Worm (Caenorhabditis elegans) whole organism, young adult: Measurements from ENCODE around the gene magu-1.

Experiments
- B0336.3 ChIP-seq: fragments of 200-800 bp; sonication (Bioruptor generic); IDR thresholded peaks from 2 replicates; pipeline ENCODE4 v1.3.6; 2022; ENCODE audit warnings: missing genetic modification characterization, missing compliant biosample characterization
- F39B2.1 ChIP-seq: fragments of 200-800 bp; sonication (Bioruptor generic); IDR thresholded peaks from 2 replicates; pipeline ENCODE4 v1.3.6; 2022; ENCODE audit warnings: missing genetic modification reagents, missing genetic modification characterization, missing compliant biosample characterization
- F57A8.1 ChIP-seq: fragments of 200-800 bp; sonication (Bioruptor generic); optimal IDR thresholded peaks from 2 replicates; lab custom pipeline; 2018; ENCODE audit warnings: mild to moderate bottlenecking, missing genetic modification characterization, moderate library complexity, missing compliant biosample characterization
- K12H6.12 ChIP-seq: fragments of 200-800 bp; sonication (Bioruptor generic); optimal IDR thresholded peaks from 2 replicates; lab custom pipeline; 2018; ENCODE audit warnings: mild to moderate bottlenecking, missing genetic modification characterization, missing compliant biosample characterization
- ama-1 ChIP-seq, 3 experiments: fragments of 150-350 bp in 1 of 3; sonication (generic microtip) in 2 of 3; optimal IDR thresholded peaks; 2 replicates each; lab custom pipeline; 2014 to 2018; ENCODE audit warnings: missing biosample characterization in 2 of 3, missing genetic modification characterization in 2 of 3, missing genetic modification reagents in 2 of 3
- aptf-3 ChIP-seq: fragments of 200-800 bp; sonication (Bioruptor generic); IDR thresholded peaks from 2 replicates; pipeline ENCODE4 v1.3.6; 2022; ENCODE audit warnings: missing genetic modification characterization, missing compliant biosample characterization
- atf-7 ChIP-seq: sonication (generic microtip); optimal IDR thresholded peaks from 2 replicates; lab custom pipeline; 2017; ENCODE audit warnings: mild to moderate bottlenecking, missing genetic modification characterization, missing compliant biosample characterization
- athp-1 ChIP-seq: sonication (generic microtip); optimal IDR thresholded peaks from 2 replicates; lab custom pipeline; 2017; ENCODE audit warnings: mild to moderate bottlenecking, missing genetic modification characterization, missing compliant biosample characterization
- bed-1 ChIP-seq: fragments of 200-800 bp; sonication (Bioruptor generic); IDR thresholded peaks from 2 replicates; pipeline ENCODE4 v1.3.6; 2022; ENCODE audit warnings: missing genetic modification reagents, missing genetic modification characterization, missing compliant biosample characterization
- bed-2 ChIP-seq: fragments of 200-800 bp; sonication (Bioruptor generic); IDR thresholded peaks from 2 replicates; pipeline ENCODE4 v1.3.6; 2022; ENCODE audit warnings: missing genetic modification reagents, missing genetic modification characterization, missing compliant biosample characterization
- ceh-27 ChIP-seq: fragments of 200-800 bp; sonication (Bioruptor generic); optimal IDR thresholded peaks from 2 replicates; lab custom pipeline; 2018; ENCODE audit warnings: mild to moderate bottlenecking, missing genetic modification characterization, moderate library complexity, missing compliant biosample characterization
- ceh-58 ChIP-seq: fragments of 200-800 bp; sonication (Bioruptor generic); IDR thresholded peaks from 2 replicates; pipeline ENCODE4 v1.3.6; 2022; ENCODE audit warnings: missing genetic modification characterization, missing compliant biosample characterization
- dox-1 ChIP-seq: fragments of 200-800 bp; sonication (Bioruptor generic); IDR thresholded peaks from 2 replicates; pipeline ENCODE4 v1.3.6; 2022; ENCODE audit warnings: missing genetic modification reagents, missing genetic modification characterization, missing compliant biosample characterization
- dpff-1 ChIP-seq: sonication (generic microtip); optimal IDR thresholded peaks from 2 replicates; lab custom pipeline; 2017; ENCODE audit warnings: mild to moderate bottlenecking, missing genetic modification characterization, missing compliant biosample characterization
- egrh-3 ChIP-seq: fragments of 200-800 bp; sonication (Bioruptor generic); IDR thresholded peaks from 2 replicates; pipeline ENCODE4 v1.3.6; 2022; ENCODE audit warnings: missing genetic modification reagents, missing genetic modification characterization, missing compliant biosample characterization
- him-1 ChIP-seq: sonication (generic microtip); optimal IDR thresholded peaks from 2 replicates; lab custom pipeline; 2016; ENCODE audit warnings: missing genotype, missing genetic modification reagents, missing genetic modification characterization, missing compliant biosample characterization
- hlh-12 ChIP-seq: sonication (generic microtip); optimal IDR thresholded peaks from 2 replicates; lab custom pipeline; 2016; ENCODE audit warnings: missing genetic modification characterization, missing compliant biosample characterization
- hmg-1.2 ChIP-seq: fragments of 200-800 bp; sonication (Bioruptor generic); IDR thresholded peaks from 2 replicates; pipeline ENCODE4 v1.3.6; 2022; ENCODE audit warnings: missing genetic modification reagents, missing genetic modification characterization, missing compliant biosample characterization
- hmg-20 ChIP-seq: fragments of 200-800 bp; sonication (Bioruptor generic); IDR thresholded peaks from 2 replicates; pipeline ENCODE4 v1.3.6; 2022; ENCODE audit warnings: missing genetic modification reagents, missing genetic modification characterization, missing compliant biosample characterization
- lag-1 ChIP-seq: fragments of 200-800 bp; sonication (Bioruptor generic); IDR thresholded peaks from 2 replicates; pipeline ENCODE4 v1.3.6; 2022; ENCODE audit warnings: missing genetic modification reagents, missing genetic modification characterization, missing compliant biosample characterization
- let-526 ChIP-seq: fragments of 200-800 bp; sonication (Bioruptor generic); IDR thresholded peaks from 2 replicates; pipeline ENCODE4 v1.3.6; 2022; ENCODE audit warnings: missing genetic modification reagents, missing genetic modification characterization, missing compliant biosample characterization
- lin-54 ChIP-seq: fragments of 200-800 bp; sonication (Bioruptor generic); optimal IDR thresholded peaks from 2 replicates; lab custom pipeline; 2018; ENCODE audit warnings: mild to moderate bottlenecking, missing genetic modification characterization, missing compliant biosample characterization
- madf-8 ChIP-seq: fragments of 200-800 bp; sonication (Bioruptor generic); conservative IDR thresholded peaks from 2 replicates; pipeline ENCODE4 v1.3.6; 2022; ENCODE audit warnings: missing genetic modification reagents, missing genetic modification characterization, missing compliant biosample characterization
- nfya-1 ChIP-seq: sonication (generic microtip); optimal IDR thresholded peaks from 2 replicates; lab custom pipeline; 2017; ENCODE audit warnings: antibody characterized with exemption, missing compliant biosample characterization, missing genetic modification characterization, borderline replicate concordance; ENCODE audit not compliant: insufficient read depth
- nfya-2 ChIP-seq: fragments of 200-800 bp; sonication (Bioruptor generic); IDR thresholded peaks from 2 replicates; pipeline ENCODE4 v1.3.6; 2022; ENCODE audit warnings: missing genetic modification reagents, missing genetic modification characterization, missing compliant biosample characterization
- nfyb-1 ChIP-seq: fragments of 200-800 bp; sonication (Bioruptor generic); IDR thresholded peaks from 2 replicates; pipeline ENCODE4 v1.3.6; 2022; ENCODE audit warnings: missing genetic modification reagents, missing genetic modification characterization, missing compliant biosample characterization
- nhr-120 ChIP-seq: fragments of 200-800 bp; sonication (Bioruptor generic); IDR thresholded peaks from 2 replicates; pipeline ENCODE4 v1.3.6; 2022; ENCODE audit warnings: missing genetic modification characterization, missing compliant biosample characterization
- rec-8 ChIP-seq, 2 experiments: sonication (generic microtip); optimal IDR thresholded peaks; 2 replicates each; lab custom pipeline; 2016; ENCODE audit warnings: mild to moderate bottlenecking in 2 of 2, missing genetic modification characterization in 2 of 2, missing genetic modification reagents in 2 of 2, missing genotype in 2 of 2, missing biosample characterization in 1 of 2, missing compliant biosample characterization in 1 of 2, moderate library complexity in 1 of 2
- sea-2 ChIP-seq: fragments of 200-800 bp; sonication (Bioruptor generic); IDR thresholded peaks from 2 replicates; pipeline ENCODE4 v1.3.6; 2022; ENCODE audit warnings: missing genetic modification characterization, missing compliant biosample characterization
- snpc-1.3 ChIP-seq: sonication (generic microtip); optimal IDR thresholded peaks from 2 replicates; lab custom pipeline; 2017; ENCODE audit warnings: missing genetic modification characterization, mild to moderate bottlenecking, missing compliant biosample characterization, antibody characterized with exemption, moderate library complexity, missing genotype, missing genetic modification reagents; ENCODE audit not compliant: insufficient read depth
- snpc-4 ChIP-seq, 5 experiments: fragments of 150-350 bp in 1 of 5; sonication (generic microtip) in 4 of 5; optimal IDR thresholded peaks; 2 replicates each; lab custom pipeline; 2014 to 2018; ENCODE audit warnings: missing genetic modification characterization in 5 of 5, missing biosample characterization in 3 of 5, antibody characterized with exemption in 2 of 5, mild to moderate bottlenecking in 2 of 5, missing compliant biosample characterization in 2 of 5, missing genotype in 2 of 5, moderate library complexity in 2 of 5, missing genetic modification reagents in 1 of 5
- tlf-1 ChIP-seq: fragments of 200-800 bp; sonication (Bioruptor generic); optimal IDR thresholded peaks from 2 replicates; lab custom pipeline; 2018; ENCODE audit warnings: mild to moderate bottlenecking, missing genetic modification characterization, missing compliant biosample characterization
- zfh-2 ChIP-seq: fragments of 200-800 bp; sonication (Bioruptor generic); conservative IDR thresholded peaks from 2 replicates; pipeline ENCODE4 v1.3.6; 2022; ENCODE audit warnings: missing genetic modification reagents, missing genetic modification characterization, missing compliant biosample characterization
- ztf-28 ChIP-seq: fragments of 200-800 bp; sonication (Bioruptor generic); IDR thresholded peaks from 2 replicates; pipeline ENCODE4 v1.3.6; 2022; ENCODE audit warnings: missing genetic modification reagents, missing genetic modification characterization, missing compliant biosample characterization

The magu-1 gene

DNA sequence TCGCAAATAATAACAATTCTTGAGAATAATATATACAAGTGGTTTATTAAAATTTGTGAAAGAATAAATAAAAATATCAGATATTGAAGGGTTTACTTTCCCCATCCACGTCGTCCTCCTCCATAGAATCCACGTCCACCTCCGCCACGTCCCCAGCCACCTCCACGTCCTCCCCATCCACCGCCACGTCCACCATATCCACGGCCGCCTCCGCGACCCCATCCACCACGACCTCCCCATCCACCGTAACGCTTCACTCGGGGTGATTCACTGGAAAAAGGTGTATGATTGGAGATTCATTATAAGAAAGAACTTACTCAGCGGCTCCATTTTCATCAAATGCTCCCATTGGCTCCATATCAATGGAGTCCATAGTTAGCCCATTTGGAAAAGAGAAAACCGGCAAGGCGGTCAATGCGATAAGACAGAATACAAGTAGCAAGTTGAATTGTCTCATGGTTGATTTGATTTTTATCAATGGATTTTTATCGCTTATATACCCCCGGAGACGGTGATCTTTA is 14.6 kb upstream of the magu-1 start, which contains the start of gene nlp-32:
nlp-32 (minus strand) TSS at position 471 of the 521 bp plus-strand sequence.
- TF ChIP-seq lag-1 (GFP tag; lab: Robert Waterston, UW) (no peak), egrh-3 (GFP tag; lab: Robert Waterston, UW) (peak; percentile 48; the same call in 1 of the 2 replicates), ceh-27 (no peak), zfh-2 (GFP tag; lab: Robert Waterston, UW) (peak; percentile 74), hlh-12 (tag; lab: Kevin White, UChicago) (no peak)
- TF ChIP-seq, all 124 proteins: peak for 2

DNA sequence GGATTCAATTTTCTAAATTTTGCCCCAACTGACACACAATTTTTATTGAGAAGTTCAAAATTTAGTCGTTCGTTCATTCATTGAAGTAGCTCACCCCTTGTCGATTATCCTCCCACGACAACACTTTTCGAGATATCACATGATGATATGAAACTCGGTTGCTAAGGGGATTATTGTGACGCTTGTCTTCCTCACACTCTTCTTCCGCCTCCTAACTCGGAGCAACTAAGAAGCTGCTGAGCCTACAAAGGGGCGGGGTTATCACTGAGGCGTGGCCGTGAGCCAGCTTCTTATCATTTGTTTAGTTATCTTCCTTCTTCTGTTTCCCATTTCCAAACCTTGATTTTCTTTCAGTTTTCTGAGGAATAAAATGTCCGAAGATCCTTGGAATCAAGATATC is 12.1 kb upstream of the magu-1 start, which contains the start of gene F10C5.3:
F10C5.3 (plus strand) TSS at position 313 of the 400 bp plus-strand sequence.
- TF ChIP-seq nfya-1 (no peak), dpff-1 (tag; lab: Kevin White, UChicago) (no peak), K12H6.12 (no peak), lag-1 (GFP tag; lab: Robert Waterston, UW) (no peak), him-1 (no peak), ceh-58 (GFP tag; lab: Robert Waterston, UW) (no peak), rec-8 (tag; optimal IDR thresholded peaks at IDR 0.05; lab: Kevin White, UChicago) (no peak), madf-8 (GFP tag; lab: Robert Waterston, UW) (no peak), B0336.3 (GFP tag; lab: Robert Waterston, UW) (no peak)

DNA sequence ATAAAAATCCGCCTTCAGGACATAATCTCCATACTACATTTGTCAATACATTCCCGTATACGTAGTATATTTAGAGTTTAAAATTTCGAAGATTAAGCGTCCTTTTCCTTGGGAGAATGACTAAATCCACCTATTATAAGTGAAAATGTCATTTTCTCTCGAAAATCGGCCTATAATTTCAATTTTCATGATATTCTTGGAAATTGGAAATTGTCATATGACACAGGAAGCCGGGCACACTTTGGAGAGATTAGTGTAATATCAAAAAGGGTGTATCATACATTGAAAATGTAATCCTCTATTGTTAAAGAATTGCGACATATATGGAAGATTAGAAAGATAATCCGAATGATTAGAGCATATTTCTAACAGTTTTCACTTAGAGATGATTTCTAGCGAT is 11.2 kb upstream of the magu-1 start:
- TF ChIP-seq bed-2 (GFP tag; lab: Robert Waterston, UW) (no peak), ztf-28 (no peak), atf-7 (no peak), let-526 (GFP tag; lab: Robert Waterston, UW) (no peak), bed-1 (no peak), snpc-4 (GFP tag; optimal IDR thresholded peaks at IDR 0.05; lab: Kevin White, UChicago) (no peak), snpc-4 (tag; optimal IDR thresholded peaks at IDR 0.05; lab: Kevin White, UChicago) (no peak), lin-54 (no peak), nhr-120 (GFP tag; lab: Robert Waterston, UW) (no peak), nfya-2 (no peak), egrh-3 (GFP tag; lab: Robert Waterston, UW) (no peak), athp-1 (tag; lab: Kevin White, UChicago) (no peak), hmg-1.2 (GFP tag; lab: Robert Waterston, UW) (no peak), hmg-20 (GFP tag; lab: Robert Waterston, UW) (no peak), tlf-1 (GFP tag; lab: Kevin White, UChicago) (no peak), snpc-1.3 (no peak), ama-1 (optimal IDR thresholded peaks at IDR 0.05; lab: Kevin White, UChicago) (no peak), ama-1 (GFP tag; optimal IDR thresholded peaks at IDR 0.05; lab: Kevin White, UChicago) (no peak), nfyb-1 (no peak)

DNA sequence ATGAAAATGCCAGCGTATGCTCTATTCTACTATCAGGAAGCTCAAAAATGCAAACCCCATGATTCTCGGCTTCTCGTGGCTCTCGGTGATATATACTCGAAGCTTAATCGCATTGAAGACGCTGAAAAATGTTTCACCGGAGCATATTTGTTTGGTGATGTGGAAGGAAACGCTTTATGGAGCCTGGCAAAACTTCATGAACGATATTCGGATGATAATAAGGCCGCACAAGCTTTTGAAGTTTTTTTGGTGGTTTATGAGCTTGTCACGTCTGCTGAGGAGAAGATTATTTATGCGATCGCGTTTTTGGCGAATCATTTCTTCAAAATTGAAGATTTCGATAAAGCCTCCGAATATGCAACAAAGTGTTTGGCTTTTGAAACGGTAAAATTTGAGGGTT is 9.8 kb upstream of the magu-1 start:
- TF ChIP-seq dox-1 (GFP tag; lab: Robert Waterston, UW): no peak
- TF ChIP-seq F57A8.1: no peak
- no peak for TF ChIP-seq F39B2.1 (GFP tag; lab: Robert Waterston, UW)
- TF ChIP-seq nfya-1: no peak
- no peak for TF ChIP-seq aptf-3
- TF ChIP-seq bed-2 (GFP tag; lab: Robert Waterston, UW): no peak
- no peak for TF ChIP-seq sea-2
